Worm (Caenorhabditis elegans) whole organism, L4 larva: ENCODE results near the gene srz-63.

Experiments used
- aly-2 ChIP-seq: sonication (generic microtip); optimal IDR thresholded peaks from 2 replicates; lab custom pipeline; 2018; ENCODE audit warnings: missing biosample characterization, missing genetic modification characterization
- ceh-44 ChIP-seq: fragments of 200-800 bp; sonication (Bioruptor generic); IDR thresholded peaks from 2 replicates; pipeline ENCODE4 v1.3.6; 2022; ENCODE audit warnings: missing genetic modification reagents, missing genetic modification characterization, missing compliant biosample characterization
- ceh-82 ChIP-seq: sonication (generic microtip); optimal IDR thresholded peaks from 2 replicates; lab custom pipeline; 2017; ENCODE audit warnings: missing biosample characterization, missing genetic modification characterization
- dpl-1 ChIP-seq: fragments of 150-350 bp; optimal IDR thresholded peaks from 2 replicates; lab custom pipeline; 2014; ENCODE audit warnings: missing biosample characterization, missing genetic modification reagents, missing genetic modification characterization
- fos-1 ChIP-seq: fragments of 150-350 bp; optimal IDR thresholded peaks from 2 replicates; lab custom pipeline; 2014; ENCODE audit warnings: missing biosample characterization, missing genetic modification characterization
- mdl-1 ChIP-seq, 2 experiments: fragments of 150-350 bp in 1 of 2; sonication (generic microtip) in 1 of 2; optimal IDR thresholded peaks; 2 replicates each; lab custom pipeline; 2014 to 2017; ENCODE audit warnings: missing biosample characterization in 2 of 2, missing genetic modification characterization in 2 of 2
- mep-1 ChIP-seq: fragments of 150-350 bp; sonication (generic microtip); optimal IDR thresholded peaks from 3 replicates; lab custom pipeline; 2014; ENCODE audit warnings: missing biosample characterization, missing genetic modification characterization
- nhr-11 ChIP-seq: fragments of 150-350 bp; optimal IDR thresholded peaks from 2 replicates; lab custom pipeline; 2014; ENCODE audit warnings: missing biosample characterization, missing genetic modification characterization
- nhr-237 ChIP-seq: sonication (generic microtip); optimal IDR thresholded peaks from 2 replicates; lab custom pipeline; 2017; ENCODE audit warnings: missing biosample characterization, missing genetic modification characterization
- pqm-1 ChIP-seq: sonication (generic microtip); optimal IDR thresholded peaks from 2 replicates; lab custom pipeline; 2017; ENCODE audit warnings: missing biosample characterization, missing genetic modification characterization
- saeg-2 ChIP-seq: fragments of 200-800 bp; sonication (Bioruptor generic); IDR thresholded peaks from 2 replicates; pipeline ENCODE4 v1.3.6; 2022; ENCODE audit warnings: missing genetic modification reagents, missing genetic modification characterization, missing compliant biosample characterization
- skn-1 ChIP-seq: fragments of 150-350 bp; optimal IDR thresholded peaks from 2 replicates; lab custom pipeline; 2014; ENCODE audit warnings: missing biosample characterization, missing genetic modification characterization
- unc-62 ChIP-seq, 3 experiments: fragments of 150-350 bp in 1 of 3; sonication (generic microtip); optimal IDR thresholded peaks in 2 of 3; peaks in 1 of 3; 1 replicate in 1 of 3; 2 replicates in 2 of 3; lab custom pipeline; 2014 to 2017; ENCODE audit warnings: missing biosample characterization in 3 of 3, missing genetic modification characterization in 3 of 3, missing genetic modification reagents in 3 of 3, missing genotype in 1 of 3

ce11 chrII:1256742-1257141 lies 21.7 kb upstream of the srz-63 start:
- TF ChIP-seq unc-62 (GFP tag; optimal IDR thresholded peaks at IDR 0.05 in 1 of 2; lab: Kevin White, UChicago) (peak in 1 of 2 experiments; percentile 93), unc-62 (tag; optimal IDR thresholded peaks at IDR 0.05; lab: Kevin White, UChicago) (no peak), mdl-1 (tag; optimal IDR thresholded peaks at IDR 0.05; lab: Kevin White, UChicago) (no peak), mep-1 (no peak), skn-1 (no peak), nhr-237 (tag; lab: Kevin White, UChicago) (no peak), ceh-82 (tag; lab: Kevin White, UChicago) (no peak), ceh-44 (no peak), dpl-1 (GFP tag; lab: Kevin White, UChicago) (no peak), fos-1 (no peak), aly-2 (tag; lab: Kevin White, UChicago) (no peak), pqm-1 (tag; lab: Kevin White, UChicago) (no peak), nhr-11 (tag; lab: Kevin White, UChicago) (no peak), saeg-2 (no peak)
